Fruit fly (Drosophila melanogaster): ENCODE data around the gene MetRS-m.

MetRS-m gene

dm6 chr3R:14283754-14284421, 24.1 kb upstream of the MetRS-m start (continued):
- TF ChIP-seq CG8388 (GFP tag; optimal IDR thresholded peaks at IDR 0.05) (peak; percentile 98), CG16863 (GFP tag; optimal IDR thresholded peaks at IDR 0.05) (peak; percentile 95), CG43689 (GFP tag; IDR thresholded peaks at IDR 0.05) (no peak), Stat92E (GFP tag; optimal IDR thresholded peaks at IDR 0.05) (peak in 1 of 3 experiments; percentile 94), NC2α (GFP tag; optimal IDR thresholded peaks at IDR 0.05) (peak; percentile 90), CG17829 (tag; optimal IDR thresholded peaks at IDR 0.05) (peak; percentile 99), sima (GFP tag; optimal IDR thresholded peaks at IDR 0.05) (peak; percentile 79), fru (optimal IDR thresholded peaks at IDR 0.05) (no peak), CG10462 (GFP tag; optimal IDR thresholded peaks at IDR 0.05) (peak; percentile 97), E2f1 (GFP tag; IDR thresholded peaks at IDR 0.05) (no peak), CkIIα-i1 (GFP tag; IDR thresholded peaks at IDR 0.05) (no peak), CG7839 (tag; optimal IDR thresholded peaks at IDR 0.05) (peak; percentile 99), onecut (GFP tag; IDR thresholded peaks at IDR 0.05) (peak; percentile 96), Dad (GFP tag; optimal IDR thresholded peaks at IDR 0.05) (peak; percentile 92), lbe (GFP tag; optimal IDR thresholded peaks at IDR 0.05) (peak; percentile 94), CG2120 (GFP tag; optimal IDR thresholded peaks at IDR 0.05) (peak; percentile 99), dati (GFP tag; IDR thresholded peaks at IDR 0.05) (no peak), Sry-β (GFP tag; optimal IDR thresholded peaks at IDR 0.05) (peak; percentile 67), Poxn (GFP tag; IDR thresholded peaks at IDR 0.05) (no peak), CG31365 (tag; optimal IDR thresholded peaks at IDR 0.05) (peak; percentile 90), Sin3A (optimal IDR thresholded peaks at IDR 0.05) (no peak), CG7372 (GFP tag; IDR thresholded peaks at IDR 0.05) (no peak), CG6765 (GFP tag; optimal IDR thresholded peaks at IDR 0.05) (peak; percentile 96), dmrt11E (tag; optimal IDR thresholded peaks at IDR 0.05) (peak; percentile 97), HmgD (GFP tag; optimal IDR thresholded peaks at IDR 0.05) (peak; percentile 55), ara (GFP tag; IDR thresholded peaks at IDR 0.05) (no peak), sug (tag; optimal IDR thresholded peaks at IDR 0.05) (peak; percentile 96), CG14710 (tag; optimal IDR thresholded peaks at IDR 0.05) (peak; percentile 97), Deaf1 (tag; optimal IDR thresholded peaks at IDR 0.05) (peak; percentile 90), Six4 (GFP tag; optimal IDR thresholded peaks at IDR 0.05) (peak; percentile 98), Trl (optimal IDR thresholded peaks at IDR 0.05) (peak; percentile 87 to 95), Trl (GFP tag; optimal IDR thresholded peaks at IDR 0.05) (peak; percentile 88), eve (GFP tag; optimal IDR thresholded peaks at IDR 0.05) (peak in 1 of 2 experiments; percentile 99), CG1233 (GFP tag; optimal IDR thresholded peaks at IDR 0.05) (peak; percentile 98), CG15011 (GFP tag; optimal IDR thresholded peaks at IDR 0.05) (peak; percentile 98), seq (GFP tag; IDR thresholded peaks at IDR 0.05) (no peak), crp (GFP tag; optimal IDR thresholded peaks at IDR 0.05) (peak; percentile 28 to 75), toy (GFP tag; IDR thresholded peaks at IDR 0.05) (no peak), Kr (GFP tag; optimal IDR thresholded peaks at IDR 0.05) (no peak), TFAM (GFP tag; optimal IDR thresholded peaks at IDR 0.05) (peak; percentile 88), pnt (GFP tag; optimal IDR thresholded peaks at IDR 0.05) (peak; percentile 91), en (GFP tag; optimal IDR thresholded peaks at IDR 0.05) (peak; percentile 87), slou (GFP tag; optimal IDR thresholded peaks at IDR 0.05) (peak; percentile 95), B-H1 (GFP tag; IDR thresholded peaks at IDR 0.05) (no peak), HHEX (GFP tag; optimal IDR thresholded peaks at IDR 0.05) (peak; percentile 98), chif (GFP tag; optimal IDR thresholded peaks at IDR 0.05) (peak; percentile 94 to 97), CG6654 (GFP tag; optimal IDR thresholded peaks at IDR 0.05) (peak; percentile 90), CG16815 (GFP tag; optimal IDR thresholded peaks at IDR 0.05) (peak; percentile 98), Blimp-1 (GFP tag; optimal IDR thresholded peaks at IDR 0.05) (peak; percentile 98), Max (GFP tag; optimal IDR thresholded peaks at IDR 0.05) (peak; percentile 98), Ptx1 (GFP tag; IDR thresholded peaks at IDR 0.05) (no peak)

All from whole organism, embryonic.